Fruit fly (Drosophila melanogaster): ENCODE measurements around the gene COX7B.

The COX7B gene

DNA sequence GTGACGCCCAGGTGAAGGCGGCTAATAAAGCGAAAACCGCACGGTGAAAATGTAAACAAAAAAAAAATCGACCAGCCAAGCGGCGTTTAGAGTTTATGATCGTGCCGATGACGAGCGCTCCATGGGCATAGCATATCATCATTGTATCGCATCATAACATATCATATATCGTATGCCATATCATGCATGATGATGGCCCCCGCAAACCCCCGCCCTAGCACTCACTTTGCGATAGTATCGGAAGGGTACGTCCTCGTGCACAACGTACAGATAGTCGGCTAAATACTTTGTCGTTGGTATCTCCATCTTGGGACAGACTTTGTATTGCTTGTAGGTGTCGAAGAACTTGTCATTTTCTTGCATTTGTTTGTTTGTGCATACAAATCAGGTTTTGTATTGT lies 22.0 kb upstream of the COX7B start:
- TF ChIP-seq CG17801 (GFP tag; optimal IDR thresholded peaks at IDR 0.05; ENCODE audit: partially characterized antibody), result no peak

DNA sequence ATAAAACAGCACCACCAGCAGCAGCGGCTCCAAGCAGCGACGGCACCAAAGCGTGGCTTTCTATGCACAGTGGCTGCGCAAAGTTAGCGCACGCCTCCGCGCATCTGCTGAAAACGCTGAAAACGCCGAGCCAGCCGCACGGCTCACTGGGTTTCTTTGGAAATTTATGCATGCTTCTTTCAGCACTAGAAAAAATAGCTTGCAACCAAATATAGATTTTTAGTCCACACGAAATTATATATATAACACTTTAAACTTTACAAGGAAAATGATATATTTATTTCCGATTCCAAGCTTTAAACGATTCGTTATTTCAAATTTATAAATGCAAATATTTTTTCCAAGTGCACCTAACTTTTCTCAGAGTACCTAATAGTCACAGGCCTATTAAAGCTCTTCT lies 20.6 kb upstream of the COX7B start:
- no peak for TF ChIP-seq CG17801 (GFP tag; optimal IDR thresholded peaks at IDR 0.05; ENCODE audit: partially characterized antibody)

DNA sequence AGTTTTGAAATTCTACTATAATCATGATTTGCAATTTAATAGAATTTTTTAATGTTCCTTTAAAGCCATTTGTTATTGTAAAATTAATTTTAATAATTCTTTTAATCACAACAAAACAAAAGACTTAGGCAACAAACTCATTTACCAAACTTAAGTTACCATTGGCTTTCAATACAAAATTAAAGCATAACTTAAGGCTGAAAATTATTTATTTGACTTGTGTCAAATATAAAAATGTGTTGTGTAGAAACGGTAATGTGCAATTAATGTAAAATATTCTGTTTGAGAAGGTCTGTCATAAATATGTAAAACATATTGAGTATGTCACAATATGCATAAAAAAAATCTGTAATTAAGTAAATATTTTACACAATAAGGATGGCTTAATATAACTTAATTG lies 18.2 kb upstream of the COX7B start:
- no peak for TF ChIP-seq CG17801 (GFP tag; optimal IDR thresholded peaks at IDR 0.05; ENCODE audit: partially characterized antibody)

DNA sequence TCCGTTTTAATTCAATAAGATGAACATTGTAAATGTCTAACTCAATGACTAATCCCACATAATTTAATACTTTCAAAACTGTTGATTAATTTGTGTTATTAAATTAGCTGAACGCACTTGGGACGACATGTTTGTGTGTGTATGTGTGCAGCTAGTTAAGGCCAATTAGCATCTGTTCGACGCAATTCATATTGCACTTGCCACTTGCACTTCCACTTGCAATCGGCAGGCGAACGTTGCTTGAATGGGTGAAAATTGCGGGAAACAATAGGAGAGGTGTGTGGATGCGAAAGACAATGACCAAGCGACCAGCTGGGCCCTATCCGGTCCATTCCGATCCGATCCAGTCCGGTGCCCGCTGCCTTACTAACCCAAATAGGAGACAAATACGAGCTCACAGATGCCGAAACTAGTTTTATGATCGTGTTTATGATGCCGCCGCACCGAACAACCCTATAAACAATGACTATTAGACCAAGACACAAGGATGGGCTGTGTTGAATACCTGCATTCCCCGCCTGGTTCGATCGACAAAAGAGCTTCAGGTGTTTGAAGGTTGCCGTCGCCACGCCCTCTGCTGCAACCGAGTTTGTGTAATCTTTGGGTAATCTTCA lies 17.7 kb upstream of the COX7B start:
- TF ChIP-seq CG17801 (GFP tag; optimal IDR thresholded peaks at IDR 0.05; ENCODE audit: partially characterized antibody), result no peak

DNA sequence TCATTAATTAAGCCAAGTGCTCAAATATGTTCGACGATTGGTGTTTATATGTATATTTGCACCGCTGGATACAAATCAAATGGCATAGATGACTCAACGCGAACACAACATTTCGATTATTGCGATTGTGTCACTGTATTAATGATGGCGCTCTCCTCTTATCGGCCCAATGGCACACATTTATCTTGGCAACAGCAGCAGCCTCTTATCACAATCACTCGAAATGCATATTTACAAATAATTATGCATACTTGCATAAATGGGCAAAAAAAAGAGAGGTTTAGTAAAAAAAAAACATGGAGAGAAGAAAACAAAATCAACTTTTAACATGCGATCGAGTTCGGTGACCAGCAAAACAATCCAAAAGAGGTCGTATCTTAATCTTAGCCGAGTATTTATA lies 14.0 kb upstream of the COX7B start:
- no peak for TF ChIP-seq CG17801 (GFP tag; optimal IDR thresholded peaks at IDR 0.05; ENCODE audit: partially characterized antibody)

DNA sequence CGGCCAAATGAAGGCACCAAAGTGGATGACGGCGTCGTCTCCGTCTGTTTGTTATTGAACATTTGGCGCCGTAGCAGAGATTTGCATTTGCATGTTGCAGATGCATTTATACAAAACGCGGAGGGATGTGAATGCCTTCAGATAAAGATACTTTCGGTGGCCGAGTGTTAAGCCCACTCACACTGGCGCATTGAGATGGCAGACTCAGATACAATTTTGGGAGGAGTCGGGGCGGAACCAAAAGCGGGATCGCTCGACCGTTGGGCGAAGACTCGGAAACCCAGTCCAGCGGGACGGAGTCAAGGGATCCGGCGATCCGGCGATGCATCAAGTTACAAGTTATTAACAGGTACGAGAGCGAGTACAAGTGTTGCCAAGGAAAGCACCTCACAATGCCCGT lies 13.1 kb upstream of the COX7B start:
- no peak for TF ChIP-seq CG17801 (GFP tag; optimal IDR thresholded peaks at IDR 0.05; ENCODE audit: partially characterized antibody)

DNA sequence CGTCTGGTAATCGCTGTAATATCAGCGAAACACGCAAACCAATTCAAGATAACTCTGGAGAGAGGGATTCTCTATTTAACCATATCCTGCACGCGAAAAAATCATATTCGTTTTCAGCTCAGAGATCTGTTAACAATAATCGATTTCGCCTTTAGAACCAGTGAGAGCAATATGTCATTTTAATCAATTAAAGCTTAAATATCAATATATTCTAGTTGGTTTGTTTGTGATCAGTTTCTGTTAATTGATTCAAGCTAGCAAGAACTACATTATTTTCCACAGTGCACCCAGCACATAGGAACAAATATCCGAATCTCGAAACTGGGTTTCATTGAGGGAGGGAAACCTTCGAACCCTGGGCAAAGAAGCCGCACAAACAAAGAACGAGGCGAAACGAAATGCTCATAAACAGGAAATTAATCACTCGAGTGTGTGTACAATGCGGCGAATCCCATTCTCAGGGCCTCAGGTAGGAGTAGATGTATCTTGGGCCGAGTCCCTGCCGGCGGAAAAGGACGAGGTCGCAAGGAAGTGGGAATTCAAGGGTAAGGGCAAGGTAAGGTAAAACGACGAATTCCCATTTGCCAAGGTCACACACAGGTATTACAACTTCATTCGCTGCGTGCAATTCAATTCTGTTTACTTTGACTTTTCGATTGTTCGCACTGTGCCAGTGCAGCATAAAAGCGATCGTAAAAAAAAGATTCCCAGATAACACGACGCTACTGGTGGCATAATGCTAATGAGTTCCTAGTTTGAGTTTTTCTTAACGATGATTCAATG lies 9.1 kb upstream of the COX7B start:
- TF ChIP-seq CG17801 (GFP tag; optimal IDR thresholded peaks at IDR 0.05; ENCODE audit: partially characterized antibody), result no peak

DNA sequence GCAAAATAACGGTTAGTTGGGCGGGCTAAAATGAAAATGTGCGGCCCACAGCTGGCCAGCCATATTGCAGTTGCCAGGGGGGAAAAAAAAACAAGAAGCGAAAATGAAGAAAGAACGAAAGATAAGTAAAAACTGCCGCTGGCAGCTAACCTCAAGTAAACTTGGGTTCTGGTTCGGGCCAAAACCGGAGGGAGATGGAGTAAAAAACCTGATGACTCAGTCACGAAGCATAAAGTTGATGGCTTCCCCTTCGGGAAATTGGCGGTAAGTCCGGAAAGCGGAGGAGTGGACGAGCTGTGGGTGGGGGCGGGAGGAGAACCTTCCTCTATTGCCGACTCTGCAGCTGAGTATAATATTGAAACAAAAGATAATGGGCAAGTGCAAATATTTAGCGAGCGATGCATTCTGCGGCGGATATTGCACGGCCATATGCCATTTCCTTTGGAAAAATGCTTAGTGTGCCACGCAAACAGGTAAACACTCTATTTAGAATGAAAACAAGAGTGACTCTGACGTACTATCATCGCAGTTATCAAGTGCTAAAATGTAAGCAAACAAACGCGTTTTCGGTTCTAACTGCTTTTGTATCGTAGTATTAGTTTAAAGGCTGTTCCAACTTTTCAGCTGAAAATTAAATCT lies 6.1 kb upstream of the COX7B start:
- TF ChIP-seq CG17801 (GFP tag; optimal IDR thresholded peaks at IDR 0.05; ENCODE audit: partially characterized antibody), result no peak

DNA sequence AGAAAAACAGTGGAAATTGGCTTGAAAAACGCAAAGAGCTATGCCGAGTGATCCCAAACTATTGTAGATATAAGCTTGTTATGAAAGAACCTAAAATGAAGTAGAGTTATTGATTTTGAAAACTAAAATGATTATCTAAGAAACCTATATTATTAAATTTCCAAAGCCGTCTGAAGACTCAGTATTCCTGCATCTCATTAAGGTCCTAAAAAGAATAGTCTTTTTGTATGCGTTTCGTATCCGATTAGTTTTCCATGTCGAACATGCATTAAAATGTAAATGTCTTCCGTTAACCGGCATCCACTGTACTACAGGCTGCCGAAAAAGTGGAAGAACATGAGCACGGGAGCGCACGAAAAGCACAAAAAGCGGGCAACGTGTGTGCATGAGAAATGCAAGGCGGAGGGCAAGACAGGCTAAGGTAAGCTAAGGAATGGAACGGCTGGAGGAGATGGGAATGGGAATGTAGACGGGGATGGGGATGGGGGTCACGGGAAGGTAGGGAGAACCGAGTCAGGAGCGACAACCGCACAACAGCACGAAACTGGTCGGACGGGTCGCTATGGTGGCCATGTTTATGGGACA lies 4.6 kb upstream of the COX7B start:
- TF ChIP-seq CG17801 (GFP tag; optimal IDR thresholded peaks at IDR 0.05; ENCODE audit: partially characterized antibody), result peak; percentile 22

DNA sequence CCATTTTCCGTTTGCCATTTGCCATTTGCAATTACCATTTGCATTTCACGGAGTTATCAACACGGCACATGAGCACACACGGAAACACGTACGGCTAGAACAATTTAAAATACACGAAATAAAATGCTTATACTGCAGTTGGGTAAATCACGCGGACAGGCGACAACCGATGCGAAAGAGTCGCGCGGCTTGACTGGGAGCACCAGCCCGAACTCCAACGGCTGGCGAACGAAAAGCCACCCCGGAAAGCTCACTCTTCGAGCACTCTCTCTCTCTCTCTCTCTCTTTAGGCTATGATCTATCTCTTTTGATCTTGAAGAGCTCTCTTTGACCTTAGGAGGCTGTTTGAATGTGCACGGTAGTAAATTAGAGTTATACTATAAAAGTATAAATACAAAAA lies 4.0 kb upstream of the COX7B start, which contains the start of gene blot:
Gene blot (minus strand): TSS at position 196 of the 400 bp plus-strand sequence.
- TF ChIP-seq CG17801 (GFP tag; optimal IDR thresholded peaks at IDR 0.05; ENCODE audit: partially characterized antibody), result peak; percentile 54

DNA sequence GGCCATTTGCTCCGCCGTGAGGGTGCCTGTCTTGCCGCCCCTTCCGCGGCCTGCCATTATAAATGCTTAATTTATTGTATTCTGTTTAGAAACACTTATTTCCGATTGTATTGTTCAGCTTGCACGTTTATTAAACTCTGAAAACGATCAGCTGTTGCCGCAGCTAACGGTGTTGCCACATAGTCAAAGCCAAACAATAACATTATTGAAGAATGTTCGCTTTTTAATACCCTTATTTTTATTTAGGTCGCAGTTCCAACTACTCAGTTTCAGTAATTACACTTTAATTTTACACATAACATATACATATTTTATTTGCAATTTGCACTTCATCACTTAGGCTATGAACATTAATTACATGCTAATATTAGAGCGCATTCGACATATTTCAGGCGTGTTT lies 1.7 kb downstream of the COX7B start, which contains the start of gene Polr3G:
Gene Polr3G (minus strand): TSS at position 118 of the 400 bp plus-strand sequence.
- peak; percentile 18 for TF ChIP-seq CG17801 (GFP tag; optimal IDR thresholded peaks at IDR 0.05; ENCODE audit: partially characterized antibody)

DNA sequence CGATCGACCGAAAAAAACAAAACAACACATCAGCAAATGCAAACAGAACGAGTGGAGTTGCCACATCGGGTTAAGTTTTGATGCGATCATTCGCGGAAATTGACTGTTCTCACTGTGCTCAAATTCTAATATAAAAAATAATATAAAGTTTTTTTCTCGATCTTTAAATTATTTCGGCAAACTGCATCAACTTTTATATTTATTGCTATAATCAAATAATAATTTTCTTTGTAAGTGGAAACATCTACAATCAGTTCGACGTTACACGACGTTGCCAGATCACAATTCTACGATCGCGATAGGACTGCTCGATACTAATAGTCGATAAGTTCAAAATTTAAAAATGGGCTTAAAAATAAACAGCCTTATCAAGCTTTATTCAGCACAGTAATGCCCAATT lies 3.5 kb downstream of the COX7B start, which contains the start of gene Gorab:
Gene Gorab (minus strand): TSS at position 58 of the 400 bp plus-strand sequence.
- TF ChIP-seq CG17801 (GFP tag; optimal IDR thresholded peaks at IDR 0.05; ENCODE audit: partially characterized antibody), result peak; percentile 74

DNA sequence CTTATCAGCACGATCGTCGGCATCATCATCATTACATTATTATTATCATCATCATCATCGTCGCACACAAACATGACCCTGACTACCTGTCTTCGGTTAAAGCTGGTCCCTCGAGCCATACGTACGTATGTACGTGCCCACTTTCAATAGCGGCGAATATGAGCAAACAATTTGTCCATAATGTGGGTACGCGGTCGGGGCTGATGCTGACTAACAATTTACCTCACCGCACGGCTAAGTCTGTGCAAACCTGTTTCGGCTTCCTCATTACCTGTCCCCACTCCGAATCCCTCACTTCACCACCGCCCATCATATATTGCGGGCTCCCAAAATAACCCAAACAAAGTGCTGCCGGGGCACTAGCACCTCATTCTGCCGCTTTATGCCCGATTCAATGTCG lies 5.1 kb downstream of the COX7B start:
- no peak for TF ChIP-seq CG17801 (GFP tag; optimal IDR thresholded peaks at IDR 0.05; ENCODE audit: partially characterized antibody)

DNA sequence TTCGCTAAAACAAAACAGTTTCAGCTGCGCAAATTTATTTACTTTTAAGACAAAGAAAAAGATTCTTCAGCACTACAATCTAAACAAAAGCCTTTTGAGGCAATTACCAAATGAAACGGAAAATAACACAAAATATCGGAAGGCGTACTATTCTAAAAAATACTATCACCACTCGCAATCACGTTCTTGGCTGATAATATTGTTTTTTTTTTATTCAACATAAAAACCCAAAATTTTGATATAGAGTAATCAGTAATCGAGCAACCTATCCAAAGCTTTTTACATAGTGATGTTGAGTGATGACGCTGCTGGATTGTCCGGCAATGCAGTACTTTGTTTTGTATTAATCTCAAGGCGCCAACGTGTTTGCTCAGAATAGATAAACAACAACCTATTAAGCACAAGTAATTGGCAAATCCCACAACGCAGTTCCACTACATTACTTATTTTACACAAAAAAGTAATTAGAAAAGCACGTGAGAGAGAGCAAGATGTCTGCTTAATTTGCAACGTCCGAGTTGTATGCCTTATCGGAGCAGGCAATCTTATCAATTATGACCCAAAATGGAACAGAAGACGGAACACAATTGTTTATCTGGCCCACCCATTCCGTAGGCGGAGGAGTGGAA lies 5.8 kb downstream of the COX7B start:
- no peak for TF ChIP-seq CG17801 (GFP tag; optimal IDR thresholded peaks at IDR 0.05; ENCODE audit: partially characterized antibody)

DNA sequence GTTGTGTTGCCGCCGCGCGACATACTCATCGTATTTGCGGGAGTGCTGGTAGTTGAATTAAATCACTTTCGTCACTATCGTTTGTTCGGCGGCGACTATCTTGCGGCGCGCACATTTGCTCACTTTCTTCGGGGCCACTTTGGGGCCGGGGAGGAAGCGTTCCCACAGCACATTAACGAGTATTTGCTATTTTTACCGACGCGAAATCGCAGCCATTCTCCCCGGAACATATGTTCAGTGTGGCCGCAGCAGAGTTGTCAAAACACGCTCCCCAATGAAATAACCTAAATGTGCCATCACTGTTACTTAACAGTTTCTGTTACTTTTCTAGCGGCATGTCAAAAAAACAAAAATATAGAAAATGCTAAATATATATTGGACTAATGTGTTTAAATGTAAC lies 7.7 kb downstream of the COX7B start, which contains the start of gene frc:
Gene frc (minus strand): TSS at position 244 of the 400 bp plus-strand sequence.
- no peak for TF ChIP-seq CG17801 (GFP tag; optimal IDR thresholded peaks at IDR 0.05; ENCODE audit: partially characterized antibody)

Measured in ovary, adult (tissue).